Worm (Caenorhabditis elegans) whole organism, early embryonic: ENCODE data around the gene C06E1.1.

Source experiments
- B0310.2 ChIP-seq: sonication (generic microtip); optimal IDR thresholded peaks from 2 replicates; lab custom pipeline; 2016; ENCODE audit warnings: mild to moderate bottlenecking, missing genetic modification characterization, missing compliant biosample characterization
- F13C5.2 ChIP-seq: sonication (generic microtip); optimal IDR thresholded peaks from 2 replicates; lab custom pipeline; 2017; ENCODE audit warnings: mild to moderate bottlenecking, missing genetic modification characterization, inconsistent platforms, missing compliant biosample characterization
- aly-1 ChIP-seq: sonication (generic microtip); optimal IDR thresholded peaks from 2 replicates; lab custom pipeline; 2016; ENCODE audit warnings: missing genetic modification characterization, missing compliant biosample characterization
- ama-1 ChIP-seq: fragments of 150-350 bp; optimal IDR thresholded peaks from 2 replicates; lab custom pipeline; 2014
- ceh-13 ChIP-seq: fragments of 200-800 bp; sonication (Bioruptor generic); optimal IDR thresholded peaks from 2 replicates; lab custom pipeline; 2018; ENCODE audit warnings: mild to moderate bottlenecking, missing genetic modification characterization, missing compliant biosample characterization
- ceh-36 ChIP-seq: sonication (generic microtip); optimal IDR thresholded peaks from 2 replicates; lab custom pipeline; 2016; ENCODE audit warnings: missing genetic modification characterization, inconsistent platforms, missing compliant biosample characterization
- ets-7 ChIP-seq: sonication (generic microtip); optimal IDR thresholded peaks from 2 replicates; lab custom pipeline; 2016; ENCODE audit warnings: missing genotype, missing genetic modification characterization, missing compliant biosample characterization
- flt-1 ChIP-seq: fragments of 200-800 bp; sonication (Bioruptor generic); IDR thresholded peaks from 2 replicates; pipeline ENCODE4 v1.3.6; 2022; ENCODE audit warnings: missing genetic modification characterization, missing compliant biosample characterization
- hmbx-1 ChIP-seq: sonication (generic microtip); optimal IDR thresholded peaks from 2 replicates; lab custom pipeline; 2016; ENCODE audit warnings: mild to moderate bottlenecking, missing genetic modification characterization, missing compliant biosample characterization
- hmg-4 ChIP-seq: fragments of 200-800 bp; sonication (Bioruptor generic); optimal IDR thresholded peaks from 2 replicates; lab custom pipeline; 2018; ENCODE audit warnings: mild to moderate bottlenecking, missing genetic modification characterization, missing compliant biosample characterization
- hnd-1 ChIP-seq: sonication (generic microtip); optimal IDR thresholded peaks from 2 replicates; lab custom pipeline; 2016; ENCODE audit warnings: missing genetic modification characterization, missing compliant biosample characterization
- pes-1 ChIP-seq: fragments of 200-800 bp; sonication (Bioruptor generic); IDR thresholded peaks from 2 replicates; pipeline ENCODE4 v1.3.6; 2022; ENCODE audit warnings: missing genetic modification reagents, missing genetic modification characterization, missing compliant biosample characterization
- scrt-1 ChIP-seq: fragments of 200-800 bp; sonication (Bioruptor generic); IDR thresholded peaks from 2 replicates; pipeline ENCODE4 v1.3.6; 2022; ENCODE audit warnings: missing genetic modification characterization, missing compliant biosample characterization
- sea-1 ChIP-seq: fragments of 200-800 bp; sonication (Bioruptor generic); conservative IDR thresholded peaks from 2 replicates; pipeline ENCODE4 v1.3.6; 2022; ENCODE audit warnings: missing genetic modification characterization, missing compliant biosample characterization
- tbx-11 ChIP-seq: fragments of 200-800 bp; sonication (Bioruptor generic); IDR thresholded peaks from 2 replicates; pipeline ENCODE4 v1.3.6; 2022; ENCODE audit warnings: missing genetic modification characterization, missing compliant biosample characterization
- tbx-37 ChIP-seq: fragments of 200-800 bp; sonication (Bioruptor generic); conservative IDR thresholded peaks from 2 replicates; pipeline ENCODE4 v1.3.6; 2022; ENCODE audit warnings: missing genetic modification reagents, missing genetic modification characterization, missing compliant biosample characterization
- tra-4 ChIP-seq: sonication (generic microtip); optimal IDR thresholded peaks from 2 replicates; lab custom pipeline; 2017; ENCODE audit warnings: missing genetic modification characterization, missing compliant biosample characterization

The C06E1.1 gene

ce11 chrIII:8573869-8574268, 31.8 kb upstream of the C06E1.1 start:
- no peak for TF ChIP-seq aly-1

ce11 chrIII:8574299-8574698, 31.3 kb upstream of the C06E1.1 start:
- TF ChIP-seq hmg-4 (no peak), B0310.2 (tag; lab: Kevin White, UChicago) (no peak), hmbx-1 (no peak), ama-1 (lab: Kevin White, UChicago) (no peak), sea-1 (GFP tag; lab: Robert Waterston, UW) (no peak), tbx-37 (GFP tag; lab: Robert Waterston, UW) (no peak), tra-4 (no peak), tbx-11 (GFP tag; lab: Robert Waterston, UW) (no peak), scrt-1 (GFP tag; lab: Robert Waterston, UW) (no peak), ceh-13 (GFP tag; lab: Kevin White, UChicago) (no peak), hnd-1 (tag; lab: Kevin White, UChicago) (no peak), ceh-36 (no peak), F13C5.2 (no peak), aly-1 (no peak), ets-7 (tag; lab: Kevin White, UChicago) (no peak)

DNA sequence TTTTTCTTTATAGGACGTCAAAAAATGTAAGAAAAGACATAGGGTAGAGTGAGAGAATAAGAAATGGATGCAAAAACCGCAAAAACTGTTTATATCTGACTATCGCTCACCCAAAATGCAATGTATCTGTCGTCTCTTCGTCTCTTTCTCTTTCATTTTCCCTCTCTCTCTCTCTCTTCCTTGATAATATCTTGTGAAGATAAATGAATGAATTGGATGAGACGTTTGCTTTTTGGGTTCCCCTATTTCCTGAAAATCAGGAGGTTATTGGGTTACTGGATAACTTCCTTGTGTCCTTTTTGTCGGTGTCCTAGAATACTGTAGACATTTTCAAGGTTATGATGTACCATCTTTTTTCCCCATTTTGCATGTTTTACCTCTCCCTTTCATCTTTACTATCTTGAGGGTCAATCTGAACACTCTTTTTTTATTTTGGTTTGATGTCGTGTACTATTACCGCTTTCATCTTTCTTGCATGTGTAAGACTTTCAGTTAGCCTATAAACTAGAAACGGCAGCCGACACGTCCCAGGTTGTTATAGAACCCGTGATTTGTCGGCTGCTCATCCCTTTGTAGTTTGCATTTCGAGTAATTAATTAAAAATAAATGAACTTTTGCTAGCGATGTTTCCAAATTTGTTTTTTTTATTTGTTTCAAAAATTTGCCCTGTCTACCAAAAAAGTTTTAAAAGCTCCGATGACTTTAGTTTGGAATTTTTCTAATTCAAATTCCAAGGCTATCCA, 30.1 kb upstream of the C06E1.1 start:
- TF ChIP-seq hmbx-1 (no peak), hmg-4 (no peak), hnd-1 (tag; lab: Kevin White, UChicago) (no peak), scrt-1 (GFP tag; lab: Robert Waterston, UW) (no peak), tra-4 (no peak), B0310.2 (tag; lab: Kevin White, UChicago) (no peak), tbx-11 (GFP tag; lab: Robert Waterston, UW) (no peak), ceh-13 (GFP tag; lab: Kevin White, UChicago) (no peak), sea-1 (GFP tag; lab: Robert Waterston, UW) (no peak), tbx-37 (GFP tag; lab: Robert Waterston, UW) (no peak), F13C5.2 (no peak), ceh-36 (no peak), ama-1 (lab: Kevin White, UChicago) (no peak)

- TF ChIP-seq B0310.2 (tag; lab: Kevin White, UChicago), result no peak
- no peak for TF ChIP-seq ama-1 (lab: Kevin White, UChicago)
- TF ChIP-seq tbx-11 (GFP tag; lab: Robert Waterston, UW), result no peak
- TF ChIP-seq ceh-36, result no peak
- no peak for TF ChIP-seq sea-1 (GFP tag; lab: Robert Waterston, UW)
- no peak for TF ChIP-seq scrt-1 (GFP tag; lab: Robert Waterston, UW)
- TF ChIP-seq tra-4, result no peak
- TF ChIP-seq tbx-37 (GFP tag; lab: Robert Waterston, UW), result no peak
- TF ChIP-seq F13C5.2, result no peak
- TF ChIP-seq flt-1 (GFP tag; lab: Robert Waterston, UW), result no peak
- TF ChIP-seq aly-1, result no peak
- no peak for TF ChIP-seq hmbx-1
- no peak for TF ChIP-seq hmg-4
- no peak for TF ChIP-seq ceh-13 (GFP tag; lab: Kevin White, UChicago)
- no peak for TF ChIP-seq ets-7 (tag; lab: Kevin White, UChicago)
- TF ChIP-seq pes-1 (GFP tag; lab: Robert Waterston, UW), result no peak
- no peak for TF ChIP-seq hnd-1 (tag; lab: Kevin White, UChicago)
Measured at ce11 chrIII:8577534-8577933, 28.1 kb upstream of the C06E1.1 start.

DNA sequence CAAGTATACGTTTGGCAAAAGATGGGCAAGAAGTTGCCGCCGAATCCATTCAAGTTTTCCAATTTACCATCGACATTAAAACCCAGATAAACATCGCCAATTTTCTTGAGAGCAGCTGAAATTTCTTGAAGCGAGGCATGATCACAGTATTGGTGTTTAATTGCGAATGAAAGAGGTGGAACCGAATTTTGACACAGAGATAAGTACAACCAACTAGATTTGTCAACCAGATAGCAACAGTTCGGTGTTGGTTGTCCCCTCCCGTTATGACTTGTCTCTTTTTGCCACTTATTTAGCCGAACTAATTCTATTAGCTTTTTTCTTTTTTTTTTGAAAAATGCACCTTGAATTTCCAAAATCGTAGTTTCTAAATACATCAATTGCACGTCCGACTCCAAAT, 27.3 kb upstream of the C06E1.1 start:
- no peak for TF ChIP-seq F13C5.2
- no peak for TF ChIP-seq tbx-11 (GFP tag; lab: Robert Waterston, UW)

DNA sequence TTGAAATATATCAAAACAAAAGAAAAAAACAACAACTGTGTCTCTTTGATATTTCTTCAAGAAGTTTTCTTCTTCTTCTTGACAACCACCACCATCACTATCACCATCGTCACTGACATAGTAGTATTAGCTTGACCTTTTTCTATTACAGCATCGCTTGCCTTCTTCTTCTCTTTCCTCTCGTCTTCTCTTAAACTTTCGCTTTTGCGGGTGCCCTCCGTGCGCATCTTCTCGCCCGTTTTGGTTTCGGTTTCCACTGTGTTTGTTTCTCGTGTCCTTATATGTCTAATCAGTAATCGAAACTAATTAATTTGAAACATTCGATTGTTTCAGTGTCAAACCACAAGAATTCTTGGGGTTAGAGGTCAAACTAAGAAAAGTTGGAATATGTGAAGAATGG, 26.3 kb upstream of the C06E1.1 start:
- TF ChIP-seq B0310.2 (tag; lab: Kevin White, UChicago) (no peak), scrt-1 (GFP tag; lab: Robert Waterston, UW) (no peak), tra-4 (no peak), ceh-13 (GFP tag; lab: Kevin White, UChicago) (no peak), tbx-11 (GFP tag; lab: Robert Waterston, UW) (no peak), aly-1 (no peak), flt-1 (GFP tag; lab: Robert Waterston, UW) (no peak), ama-1 (lab: Kevin White, UChicago) (no peak), hmbx-1 (no peak)

DNA sequence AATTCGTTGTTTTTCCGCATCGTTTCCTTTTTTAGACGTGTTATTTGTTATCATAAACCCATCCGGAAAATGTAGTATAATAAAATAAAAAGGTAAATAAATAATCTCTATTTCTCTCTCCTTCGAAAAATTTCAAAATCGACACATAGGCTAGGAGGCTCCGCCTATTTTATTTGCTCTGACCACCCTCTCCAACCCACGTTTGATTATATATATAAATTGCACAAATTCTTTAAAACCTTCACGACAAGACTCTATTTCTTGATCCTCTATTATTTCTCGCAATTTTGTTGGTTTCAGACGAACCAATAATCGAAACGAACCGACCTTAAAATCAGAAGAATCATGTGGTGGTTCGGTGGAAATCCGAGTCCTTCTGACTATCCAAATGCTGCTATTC, 24.8 kb upstream of the C06E1.1 start, which contains the start of gene doxa-1:
Gene doxa-1 (plus strand): TSS at position 301 of the 400 bp plus-strand sequence.
- TF ChIP-seq ceh-13 (GFP tag; lab: Kevin White, UChicago) (no peak), F13C5.2 (no peak), hnd-1 (tag; lab: Kevin White, UChicago) (no peak), tra-4 (no peak), ets-7 (tag; lab: Kevin White, UChicago) (no peak), pes-1 (GFP tag; lab: Robert Waterston, UW) (no peak), ama-1 (lab: Kevin White, UChicago) (no peak), tbx-11 (GFP tag; lab: Robert Waterston, UW) (no peak), scrt-1 (GFP tag; lab: Robert Waterston, UW) (no peak), hmbx-1 (no peak), sea-1 (GFP tag; lab: Robert Waterston, UW) (no peak), aly-1 (no peak), ceh-36 (no peak), tbx-37 (GFP tag; lab: Robert Waterston, UW) (no peak), flt-1 (GFP tag; lab: Robert Waterston, UW) (no peak), hmg-4 (no peak), B0310.2 (tag; lab: Kevin White, UChicago) (no peak)
